Fruit fly (Drosophila melanogaster): ENCODE data around the gene hoip.
A peak's percentile ranks its signal among the peaks of the same experiment; 100 is the strongest.

DNA sequence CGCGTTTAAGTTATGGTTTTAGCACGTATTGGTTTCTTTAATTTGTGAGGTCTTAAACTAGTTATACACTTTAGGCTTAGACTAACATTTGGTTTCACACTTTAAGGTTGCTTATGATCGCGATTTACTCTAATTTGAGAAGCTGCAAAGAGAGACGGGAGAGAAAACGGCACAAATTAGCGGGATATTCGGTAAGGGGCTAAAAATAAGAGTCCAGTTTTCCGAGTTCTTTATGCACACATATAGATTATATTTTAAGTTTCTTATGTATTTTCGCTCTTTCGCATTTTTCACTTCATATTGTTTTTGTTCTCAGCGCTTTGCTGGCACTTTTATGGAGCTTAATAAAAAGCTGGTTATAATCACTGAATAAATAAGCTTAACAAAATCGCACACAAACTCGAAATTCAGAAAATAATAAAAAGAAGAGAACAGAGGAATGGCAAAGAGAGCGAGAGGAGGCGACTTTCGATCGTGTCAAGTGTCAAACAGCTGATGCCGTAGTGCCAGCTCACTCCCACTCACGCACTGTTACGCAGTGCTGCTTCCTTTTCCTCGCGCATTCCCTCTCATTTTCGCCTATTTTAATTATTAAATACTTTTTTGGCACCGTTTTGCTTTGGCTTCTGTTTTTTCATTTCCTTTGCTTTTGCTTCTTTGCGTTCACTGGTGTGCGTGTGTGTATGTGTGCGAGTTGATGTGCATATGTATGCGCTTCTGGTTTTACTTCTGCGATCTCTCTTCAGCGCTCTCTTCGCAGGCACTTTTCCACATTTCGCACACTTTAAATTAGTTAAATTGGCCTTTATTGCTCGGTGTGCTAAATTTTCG lies 1.3 kb upstream of the hoip start:
- TF ChIP-seq Pif1A (GFP tag; optimal IDR thresholded peaks at IDR 0.05) (peak; percentile 1), CG14655 (GFP tag; optimal IDR thresholded peaks at IDR 0.05) (no peak), CG8159 (tag; optimal IDR thresholded peaks at IDR 0.05) (no peak), gl (tag; optimal IDR thresholded peaks at IDR 0.05) (no peak), CG9948 (tag; optimal IDR thresholded peaks at IDR 0.05) (no peak), CG34367 (tag; optimal IDR thresholded peaks at IDR 0.05) (no peak), CG12605 (GFP tag; IDR thresholded peaks at IDR 0.05) (0 out of 2 replicates have a peak, but pooled peaks have one; percentile 32), fd96Ca (GFP tag; IDR thresholded peaks at IDR 0.05) (no peak), EcR (GFP tag; optimal IDR thresholded peaks at IDR 0.05) (no peak), Ets98B (GFP tag; IDR thresholded peaks at IDR 0.05) (no peak)

Measured in whole organism, pupa.